Fruit fly (Drosophila melanogaster) whole organism, adult: Measurements from ENCODE around the gene DNAlig4.

ENCODE experiments used
- CG12768 ChIP-seq: fragments of 200-800 bp; sonication (Bioruptor generic); optimal IDR thresholded peaks from 2 replicates; lab custom pipeline; 2017; ENCODE audit warnings: missing biosample characterization, missing genetic modification characterization, mild to moderate bottlenecking, moderate library complexity, missing genetic modification reagents
- kay ChIP-seq: fragments of 200-800 bp; sonication (Bioruptor generic); peaks from one replicate; lab custom pipeline; 2016; ENCODE audit warnings: missing biosample characterization, missing genetic modification characterization, borderline replicate concordance

dm6 chrX:13633298-13633891, 34.2 kb downstream of the DNAlig4 start:
- TF ChIP-seq CG12768 (GFP tag; lab: Kevin White, UChicago) = no peak
- TF ChIP-seq kay (GFP tag; lab: Kevin White, UChicago) = no peak
